Worm (Caenorhabditis elegans): ENCODE results near the gene D1022.2.
"Not testable (repeated sequence)": the region's sequence is repeated elsewhere in the genome, so short reads cannot be mapped to it uniquely, and the experiment has no call there.

D1022.2 gene

ce11 chrII:7420157-7420556, 39.1 kb upstream of the D1022.2 start:
- TF ChIP-seq mec-3 (tag; optimal IDR thresholded peaks at IDR 0.05; ENCODE audit: borderline replicate concordance) (no peak), fax-1 (tag; optimal IDR thresholded peaks at IDR 0.05) (no peak), ceh-14 (tag; optimal IDR thresholded peaks at IDR 0.05) (no peak), rnt-1 (tag; optimal IDR thresholded peaks at IDR 0.05) (no peak)

- TF ChIP-seq hlh-13 (GFP tag; optimal IDR thresholded peaks at IDR 0.05) (no peak), hlh-15 (tag; optimal IDR thresholded peaks at IDR 0.05) (no peak), ceh-19 (GFP tag; optimal IDR thresholded peaks at IDR 0.05) (no peak), ref-2 (tag; optimal IDR thresholded peaks at IDR 0.05) (no peak), dmd-4 (tag; optimal IDR thresholded peaks at IDR 0.05; ENCODE audit: borderline replicate concordance) (no peak), pha-4 (tag; optimal IDR thresholded peaks at IDR 0.05) (no peak), ceh-24 (tag; optimal IDR thresholded peaks at IDR 0.05) (no peak), ceh-2 (tag; optimal IDR thresholded peaks at IDR 0.05) (no peak), ets-4 (tag; optimal IDR thresholded peaks at IDR 0.05) (no peak), hlh-8 (tag; optimal IDR thresholded peaks at IDR 0.05) (no peak), fax-1 (tag; optimal IDR thresholded peaks at IDR 0.05) (no peak), C08G9.2 (tag; optimal IDR thresholded peaks at IDR 0.05) (no peak), C38D4.7 (GFP tag; optimal IDR thresholded peaks at IDR 0.05) (no peak), madf-2 (tag; optimal IDR thresholded peaks at IDR 0.05) (no peak), eyg-1 (tag; optimal IDR thresholded peaks at IDR 0.05) (no peak), pag-3 (tag; optimal IDR thresholded peaks at IDR 0.05; ENCODE audit: borderline replicate concordance) (no peak), elt-4 (tag; optimal IDR thresholded peaks at IDR 0.05) (no peak), dve-1 (tag; optimal IDR thresholded peaks at IDR 0.05) (no peak)
Observed at ce11 chrII:7420796-7421386, 38.4 kb upstream of the D1022.2 start.

ce11 chrII:7432327-7432726, 27.0 kb upstream of the D1022.2 start, which contains the start of gene srd-54:
Gene srd-54 (plus strand): TSS chrII:7432627.
- TF ChIP-seq dmd-4 (tag; optimal IDR thresholded peaks at IDR 0.05; ENCODE audit: borderline replicate concordance) (no peak), ceh-34 (tag; optimal IDR thresholded peaks at IDR 0.05) (no peak), fkh-6 (tag; optimal IDR thresholded peaks at IDR 0.05) (no peak), C08G9.2 (tag; optimal IDR thresholded peaks at IDR 0.05) (no peak), hlh-15 (tag; optimal IDR thresholded peaks at IDR 0.05) (no peak), ceh-22 (tag; optimal IDR thresholded peaks at IDR 0.05) (no peak), mec-3 (tag; optimal IDR thresholded peaks at IDR 0.05; ENCODE audit: borderline replicate concordance) (no peak), che-1 (tag; optimal IDR thresholded peaks at IDR 0.05) (no peak), sox-4 (tag; optimal IDR thresholded peaks at IDR 0.05) (no peak), ttx-3 (tag; optimal IDR thresholded peaks at IDR 0.05) (no peak), ets-4 (tag; optimal IDR thresholded peaks at IDR 0.05) (no peak)

ce11 chrII:7434182-7434581, 25.1 kb upstream of the D1022.2 start, which contains the start of gene kcc-3:
Gene kcc-3 (minus strand): TSS chrII:7434282.
- TF ChIP-seq elt-2 (tag; optimal IDR thresholded peaks at IDR 0.05) (no peak), che-1 (tag; optimal IDR thresholded peaks at IDR 0.05) (no peak), pax-1 (tag; optimal IDR thresholded peaks at IDR 0.05) (no peak), pqm-1 (tag; optimal IDR thresholded peaks at IDR 0.05) (no peak), lim-6 (tag; optimal IDR thresholded peaks at IDR 0.05) (no peak), gmeb-2 (tag; optimal IDR thresholded peaks at IDR 0.05) (no peak), rnt-1 (tag; optimal IDR thresholded peaks at IDR 0.05) (no peak)

ce11 chrII:7434958-7435357, 24.3 kb upstream of the D1022.2 start, which contains the start of gene K02A2.1:
Gene K02A2.1 (plus strand): TSS chrII:7435258.
- TF ChIP-seq nfya-1 (tag; optimal IDR thresholded peaks at IDR 0.05); unc-86 (tag; optimal IDR thresholded peaks at IDR 0.05); unc-55 (GFP tag; optimal IDR thresholded peaks at IDR 0.05): not testable (repeated sequence)

Measured in whole organism, late embryonic.